Worm (Caenorhabditis elegans): Measurements from ENCODE around the gene pho-5.

ce11 chrIII:7262592-7262991 lies 23.1 kb downstream of the pho-5 start:
- TF ChIP-seq nhr-12 (tag; optimal IDR thresholded peaks at IDR 0.05) = no peak
- no peak for TF ChIP-seq Y55F3AM.14 (GFP tag; optimal IDR thresholded peaks at IDR 0.05)
- TF ChIP-seq nhr-77 (tag; optimal IDR thresholded peaks at IDR 0.05) = no peak
- no peak for TF ChIP-seq nhr-11 (tag; optimal IDR thresholded peaks at IDR 0.05)
- TF ChIP-seq dmd-4 (tag; optimal IDR thresholded peaks at IDR 0.05) = no peak
- TF ChIP-seq nhr-10 (tag; optimal IDR thresholded peaks at IDR 0.05) = no peak
- no peak for TF ChIP-seq F13H6.1 (tag; optimal IDR thresholded peaks at IDR 0.05)
- TF ChIP-seq ztf-11 (tag; optimal IDR thresholded peaks at IDR 0.05) = no peak
- TF ChIP-seq ceh-82 (tag; optimal IDR thresholded peaks at IDR 0.05) = no peak
- no peak for TF ChIP-seq nhr-129 (tag; optimal IDR thresholded peaks at IDR 0.05)
- no peak for TF ChIP-seq mab-5 (tag; optimal IDR thresholded peaks at IDR 0.05)
- TF ChIP-seq lsy-2 (tag; optimal IDR thresholded peaks at IDR 0.05) = no peak
- TF ChIP-seq nhr-23 (tag; optimal IDR thresholded peaks at IDR 0.05) = no peak
- no peak for TF ChIP-seq unc-62 (GFP tag; optimal IDR thresholded peaks at IDR 0.05)
